Fruit fly (Drosophila melanogaster): Measurements from ENCODE around the gene CG32579.

CG32579 gene

dm6 chrX:16318858-16319557 is 4.1 kb upstream of the CG32579 start:
- TF ChIP-seq psq (GFP tag; optimal IDR thresholded peaks at IDR 0.05): peak; percentile 22
- TF ChIP-seq Dfd (GFP tag; optimal IDR thresholded peaks at IDR 0.05): no peak
- peak; percentile 21 to 35 for TF ChIP-seq dl (GFP tag; optimal IDR thresholded peaks at IDR 0.05; ENCODE audit: insufficient read depth in 1 of 2, partially characterized antibody in 2 of 2)
- TF ChIP-seq CrebA (GFP tag; optimal IDR thresholded peaks at IDR 0.05; ENCODE audit: borderline replicate concordance): no peak
- TF ChIP-seq woc (GFP tag; optimal IDR thresholded peaks at IDR 0.05): peak; percentile 38
- no peak for TF ChIP-seq Mio (GFP tag; optimal IDR thresholded peaks at IDR 0.05)
- TF ChIP-seq brk (GFP tag; optimal IDR thresholded peaks at IDR 0.05): peak; percentile 28
- TF ChIP-seq Sp1 (GFP tag; optimal IDR thresholded peaks at IDR 0.05): peak; percentile 27
- no peak for TF ChIP-seq Rel (GFP tag; optimal IDR thresholded peaks at IDR 0.05)
- TF ChIP-seq Rel (tag; optimal IDR thresholded peaks at IDR 0.05): peak; percentile 64
- TF ChIP-seq Jra (GFP tag; optimal IDR thresholded peaks at IDR 0.05): peak; percentile 53
- TF ChIP-seq usp (GFP tag; optimal IDR thresholded peaks at IDR 0.05): no peak
- TF ChIP-seq h (GFP tag; optimal IDR thresholded peaks at IDR 0.05): peak; percentile 38
- TF ChIP-seq Dif (GFP tag; optimal IDR thresholded peaks at IDR 0.05; ENCODE audit: partially characterized antibody): peak; percentile 50
- peak; percentile 20 for TF ChIP-seq HLH106 (tag; optimal IDR thresholded peaks at IDR 0.05)
- peak; percentile 6 for TF ChIP-seq rgr (GFP tag; optimal IDR thresholded peaks at IDR 0.05)
- TF ChIP-seq GATAd (GFP tag; optimal IDR thresholded peaks at IDR 0.05): no peak
- peak; percentile 26 for TF ChIP-seq sage (GFP tag; optimal IDR thresholded peaks at IDR 0.05)
- peak; percentile 76 for TF ChIP-seq ey (GFP tag; optimal IDR thresholded peaks at IDR 0.05)
- no peak for TF ChIP-seq lola (GFP tag; optimal IDR thresholded peaks at IDR 0.05)
- TF ChIP-seq fru (GFP tag; optimal IDR thresholded peaks at IDR 0.05): peak; percentile 71
- peak in 1 of 2 experiments; percentile 53 for TF ChIP-seq foxo (GFP tag; optimal IDR thresholded peaks at IDR 0.05)
- peak; percentile 33 for TF ChIP-seq OdsH (GFP tag; optimal IDR thresholded peaks at IDR 0.05)
- peak; percentile 81 for TF ChIP-seq Hr83 (GFP tag; optimal IDR thresholded peaks at IDR 0.05; ENCODE audit: poor library complexity, severe bottlenecking)
- peak; percentile 65 for TF ChIP-seq N (GFP tag; optimal IDR thresholded peaks at IDR 0.05)
- TF ChIP-seq sv (GFP tag; optimal IDR thresholded peaks at IDR 0.05): no peak

- TF ChIP-seq lola (GFP tag; optimal IDR thresholded peaks at IDR 0.05) (no peak), jim (GFP tag; optimal IDR thresholded peaks at IDR 0.05) (no peak), dmrt93B (GFP tag; optimal IDR thresholded peaks at IDR 0.05) (no peak), CG32264 (GFP tag; optimal IDR thresholded peaks at IDR 0.05) (no peak), h (GFP tag; optimal IDR thresholded peaks at IDR 0.05) (no peak)
Observed at dm6 chrX:16319558-16319924, 3.5 kb upstream of the CG32579 start.

- TF ChIP-seq psq (GFP tag; optimal IDR thresholded peaks at IDR 0.05): no peak
- TF ChIP-seq Dfd (GFP tag; optimal IDR thresholded peaks at IDR 0.05): no peak
- no peak for TF ChIP-seq sv (GFP tag; optimal IDR thresholded peaks at IDR 0.05)
- no peak for TF ChIP-seq Abd-B (GFP tag; optimal IDR thresholded peaks at IDR 0.05)
- TF ChIP-seq Jra (GFP tag; optimal IDR thresholded peaks at IDR 0.05): no peak
- peak; percentile 5 for TF ChIP-seq Dif (GFP tag; optimal IDR thresholded peaks at IDR 0.05; ENCODE audit: partially characterized antibody)
- no peak for TF ChIP-seq dmrt93B (GFP tag; optimal IDR thresholded peaks at IDR 0.05)
- TF ChIP-seq Hr83 (GFP tag; optimal IDR thresholded peaks at IDR 0.05; ENCODE audit: poor library complexity, severe bottlenecking): peak; percentile 77
- no peak for TF ChIP-seq ey (GFP tag; optimal IDR thresholded peaks at IDR 0.05)
- no peak for TF ChIP-seq tai (GFP tag; optimal IDR thresholded peaks at IDR 0.05)
- no peak for TF ChIP-seq dl (GFP tag; optimal IDR thresholded peaks at IDR 0.05; ENCODE audit: insufficient read depth in 1 of 2, partially characterized antibody in 2 of 2)
- no peak for TF ChIP-seq fru (GFP tag; optimal IDR thresholded peaks at IDR 0.05)
- TF ChIP-seq lola (GFP tag; optimal IDR thresholded peaks at IDR 0.05): no peak
- no peak for TF ChIP-seq OdsH (GFP tag; optimal IDR thresholded peaks at IDR 0.05)
- no peak for TF ChIP-seq sage (GFP tag; optimal IDR thresholded peaks at IDR 0.05)
- TF ChIP-seq CG9705 (GFP tag; optimal IDR thresholded peaks at IDR 0.05): no peak
- no peak for TF ChIP-seq usp (GFP tag; optimal IDR thresholded peaks at IDR 0.05)
- peak; percentile 10 for TF ChIP-seq Myc (optimal IDR thresholded peaks at IDR 0.05)
- no peak for TF ChIP-seq N (GFP tag; optimal IDR thresholded peaks at IDR 0.05)
- peak in 1 of 2 experiments; percentile 31 for TF ChIP-seq foxo (GFP tag; optimal IDR thresholded peaks at IDR 0.05)
- peak; percentile 57 for TF ChIP-seq jim (GFP tag; optimal IDR thresholded peaks at IDR 0.05)
- peak; percentile 50 for TF ChIP-seq Hnf4 (GFP tag; optimal IDR thresholded peaks at IDR 0.05)
- TF ChIP-seq br (GFP tag; optimal IDR thresholded peaks at IDR 0.05): no peak
- TF ChIP-seq Hr78 (GFP tag; optimal IDR thresholded peaks at IDR 0.05): no peak
- peak; percentile 43 for TF ChIP-seq rgr (GFP tag; optimal IDR thresholded peaks at IDR 0.05)
- no peak for TF ChIP-seq HLH106 (tag; optimal IDR thresholded peaks at IDR 0.05)
- peak; percentile 42 for TF ChIP-seq h (GFP tag; optimal IDR thresholded peaks at IDR 0.05)
- TF ChIP-seq Sp1 (GFP tag; optimal IDR thresholded peaks at IDR 0.05): peak; percentile 39
- no peak for TF ChIP-seq CG32264 (GFP tag; optimal IDR thresholded peaks at IDR 0.05)
- TF ChIP-seq brk (GFP tag; optimal IDR thresholded peaks at IDR 0.05): no peak
- TF ChIP-seq woc (GFP tag; optimal IDR thresholded peaks at IDR 0.05): peak; percentile 59
- no peak for TF ChIP-seq Mio (GFP tag; optimal IDR thresholded peaks at IDR 0.05)
- no peak for TF ChIP-seq pan (optimal IDR thresholded peaks at IDR 0.05)
- TF ChIP-seq dsf (GFP tag; optimal IDR thresholded peaks at IDR 0.05; ENCODE audit: borderline replicate concordance): no peak
- no peak for TF ChIP-seq Vsx2 (GFP tag; optimal IDR thresholded peaks at IDR 0.05; ENCODE audit: partially characterized antibody)
- TF ChIP-seq GATAd (GFP tag; optimal IDR thresholded peaks at IDR 0.05): no peak
- TF ChIP-seq CrebA (GFP tag; optimal IDR thresholded peaks at IDR 0.05; ENCODE audit: borderline replicate concordance): no peak
- TF ChIP-seq Rel (GFP tag; optimal IDR thresholded peaks at IDR 0.05): peak; percentile 5
- peak; percentile 8 for TF ChIP-seq Rel (tag; optimal IDR thresholded peaks at IDR 0.05)
Observed at dm6 chrX:16320197-16320921, 2.7 kb upstream of the CG32579 start, which contains the start of gene Cyp1. Gene Cyp1 (minus strand): TSS chrX:16320370.
